ENCODE assay signal across 3 fruit fly cellular contexts in the genomic region with DNA sequence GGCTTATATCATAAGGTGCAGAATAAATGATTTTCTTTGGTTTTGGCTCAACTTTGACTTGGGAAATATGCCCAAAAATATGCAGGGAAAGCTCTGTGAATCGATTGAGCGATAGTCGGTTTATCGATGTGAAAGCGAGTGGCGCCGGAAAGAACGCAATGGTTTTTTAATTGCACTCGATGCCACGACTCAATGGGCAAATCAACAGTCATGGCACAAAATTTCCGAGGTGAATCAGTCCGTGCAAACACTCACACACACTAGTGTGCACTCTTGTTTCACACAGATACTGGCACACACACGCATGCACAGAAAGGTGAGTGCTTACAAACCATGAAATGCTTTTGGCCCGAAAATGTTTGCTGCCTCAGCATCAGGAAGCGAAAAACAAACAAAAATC.
A peak's percentile ranks its signal among the peaks of the same experiment; 100 is the strongest.
TF ChIP-seq lines count a peak whose summit lies in the region.

No protein-coding gene starts in this region.

- no peak for TF ChIP-seq CTCF in whole organism, embryonic (GFP tag; optimal IDR thresholded peaks at IDR 0.05; lab: Kevin White, UChicago)

TF ChIP-seq in whole organism, embryonic, 481 proteins besides CTCF, POLR2A, EP300 and RAD21 (continues in another document):
- TF ChIP-seq CG10959 (GFP tag; IDR thresholded peaks at IDR 0.05; lab: Robert Waterston, UW) (no peak), nau (GFP tag; optimal IDR thresholded peaks at IDR 0.05; lab: Kevin White, UChicago) (no peak), Dref (GFP tag; IDR thresholded peaks at IDR 0.05; lab: Robert Waterston, UW) (peak; percentile 45), cg (GFP tag; optimal IDR thresholded peaks at IDR 0.05; lab: Kevin White, UChicago) (peak; percentile 7), fd96Cb (tag; optimal IDR thresholded peaks at IDR 0.05; lab: Kevin White, UChicago) (no peak), H2.0 (GFP tag; IDR thresholded peaks at IDR 0.05; lab: Robert Waterston, UW) (no peak), Rfx (GFP tag; IDR thresholded peaks at IDR 0.05; lab: Robert Waterston, UW) (0 out of 2 replicates have a peak, but pooled peaks have one; percentile 10), CG4360 (GFP tag; IDR thresholded peaks at IDR 0.05; lab: Robert Waterston, UW) (no peak), Sin3A (optimal IDR thresholded peaks at IDR 0.05; lab: Kevin White, UChicago) (no peak), MTF-1 (GFP tag; optimal IDR thresholded peaks at IDR 0.05; lab: Kevin White, UChicago; ENCODE audit: borderline replicate concordance) (no peak), Hsf (GFP tag; optimal IDR thresholded peaks at IDR 0.05; lab: Kevin White, UChicago) (no peak), CG10321 (GFP tag; IDR thresholded peaks at IDR 0.05; lab: Robert Waterston, UW) (no peak), CG15696 (tag; optimal IDR thresholded peaks at IDR 0.05; lab: Kevin White, UChicago) (no peak), Awh (GFP tag; IDR thresholded peaks at IDR 0.05; lab: Robert Waterston, UW) (no peak), Dfd (GFP tag; optimal IDR thresholded peaks at IDR 0.05; lab: Kevin White, UChicago) (no peak), crc (GFP tag; optimal IDR thresholded peaks at IDR 0.05; lab: Kevin White, UChicago) (no peak), CG5180 (GFP tag; optimal IDR thresholded peaks at IDR 0.05; lab: Kevin White, UChicago) (no peak), CG3838 (GFP tag; optimal IDR thresholded peaks at IDR 0.05; lab: Kevin White, UChicago) (no peak), inv (GFP tag; IDR thresholded peaks at IDR 0.05; lab: Robert Waterston, UW; ENCODE audit: partially characterized antibody) (no peak), knrl (GFP tag; IDR thresholded peaks at IDR 0.05; lab: Robert Waterston, UW; ENCODE audit: partially characterized antibody) (no peak), rib (GFP tag; IDR thresholded peaks at IDR 0.05; lab: Robert Waterston, UW) (no peak), z (GFP tag; IDR thresholded peaks at IDR 0.05; lab: Robert Waterston, UW) (peak; percentile 85), stwl (tag; optimal IDR thresholded peaks at IDR 0.05; lab: Kevin White, UChicago) (peak; percentile 26), ssp (GFP tag; IDR thresholded peaks at IDR 0.05; lab: Robert Waterston, UW) (no peak), CG4707 (GFP tag; optimal IDR thresholded peaks at IDR 0.05; lab: Kevin White, UChicago) (no peak), CG4820 (GFP tag; optimal IDR thresholded peaks at IDR 0.05; lab: Kevin White, UChicago) (no peak), Lpt (GFP tag; optimal IDR thresholded peaks at IDR 0.05; lab: Kevin White, UChicago) (no peak), CG1603 (tag; optimal IDR thresholded peaks at IDR 0.05; lab: Kevin White, UChicago) (no peak), Chrac-16 (GFP tag; optimal IDR thresholded peaks at IDR 0.05; lab: Kevin White, UChicago) (no peak), CG15073 (GFP tag; optimal IDR thresholded peaks at IDR 0.05; lab: Kevin White, UChicago) (peak; percentile 88)

TF ChIP-seq in whole organism, pupa, 21 proteins besides CTCF, POLR2A, EP300 and RAD21:
- TF ChIP-seq CG13204 (GFP tag; optimal IDR thresholded peaks at IDR 0.05; lab: Kevin White, UChicago) (no peak), fd96Ca (GFP tag; IDR thresholded peaks at IDR 0.05; lab: Robert Waterston, UW) (no peak), Pif1A (GFP tag; optimal IDR thresholded peaks at IDR 0.05; lab: Kevin White, UChicago) (no peak), CG4496 (GFP tag; IDR thresholded peaks at IDR 0.05; lab: Robert Waterston, UW) (peak; percentile 73)

TF ChIP-seq in whole organism, wandering third instar larva, 38 proteins besides CTCF, POLR2A, EP300 and RAD21:
- TF ChIP-seq Sp1 (GFP tag; optimal IDR thresholded peaks at IDR 0.05; lab: Kevin White, UChicago) (no peak), Myc (optimal IDR thresholded peaks at IDR 0.05; lab: Kevin White, UChicago) (peak; percentile 9)
TF ChIP-seq in whole organism, wandering third instar larva: peak in this region for 1.
